Worm (Caenorhabditis elegans): ENCODE measurements around the gene rps-9.

ce11 chrII:11167039-11167438 is 40.9 kb upstream of the rps-9 start:
- TF ChIP-seq dao-5 (tag; optimal IDR thresholded peaks at IDR 0.05): no peak
- TF ChIP-seq W03F9.2 (tag; optimal IDR thresholded peaks at IDR 0.05): peak; percentile 43

Measured in whole organism, L4/young adult.